Worm (Caenorhabditis elegans) whole organism, late embryonic: ENCODE data around the gene nspg-10.

Source experiments
- K09A11.1 ChIP-seq: sonication (generic microtip); optimal IDR thresholded peaks from 2 replicates; lab custom pipeline; 2017; ENCODE audit warnings: antibody characterized with exemption, mild to moderate bottlenecking, missing genetic modification characterization, missing compliant biosample characterization; ENCODE audit not compliant: insufficient read depth
- ceh-18 ChIP-seq: sonication (generic microtip); optimal IDR thresholded peaks from 2 replicates; lab custom pipeline; 2016; ENCODE audit warnings: missing genetic modification characterization, missing compliant biosample characterization
- ceh-48 ChIP-seq: sonication (generic microtip); optimal IDR thresholded peaks from 2 replicates; lab custom pipeline; 2016; ENCODE audit warnings: missing genetic modification characterization, inconsistent platforms, missing compliant biosample characterization
- hlh-30 ChIP-seq: sonication (generic microtip); optimal IDR thresholded peaks from 2 replicates; lab custom pipeline; 2017; ENCODE audit warnings: antibody characterized with exemption, missing genetic modification characterization, missing compliant biosample characterization; ENCODE audit not compliant: insufficient read depth
- lin-11 ChIP-seq: fragments of 200-800 bp; sonication (Bioruptor generic); optimal IDR thresholded peaks from 2 replicates; lab custom pipeline; 2018; ENCODE audit warnings: mild to moderate bottlenecking, missing genetic modification characterization, missing compliant biosample characterization
- madf-2 ChIP-seq: sonication (generic microtip); optimal IDR thresholded peaks from 2 replicates; lab custom pipeline; 2017; ENCODE audit warnings: missing genetic modification characterization, missing compliant biosample characterization
- nfya-1 ChIP-seq: sonication (generic microtip); optimal IDR thresholded peaks from 2 replicates; lab custom pipeline; 2017; ENCODE audit warnings: missing genetic modification characterization, mild to moderate bottlenecking, missing compliant biosample characterization, antibody characterized with exemption, moderate library complexity
- pros-1 ChIP-seq: fragments of 150-350 bp; optimal IDR thresholded peaks from 2 replicates; lab custom pipeline; 2014; ENCODE audit warnings: missing biosample characterization, missing genetic modification reagents, missing genetic modification characterization
- rnt-1 ChIP-seq: sonication (generic microtip); optimal IDR thresholded peaks from 2 replicates; lab custom pipeline; 2016; ENCODE audit warnings: missing genetic modification characterization, missing compliant biosample characterization
- sox-4 ChIP-seq: sonication (generic microtip); optimal IDR thresholded peaks from 2 replicates; lab custom pipeline; 2017; ENCODE audit warnings: mild to moderate bottlenecking, missing genetic modification characterization, inconsistent platforms, missing compliant biosample characterization
- tbx-2 ChIP-seq: sonication (generic microtip); optimal IDR thresholded peaks from 2 replicates; lab custom pipeline; 2016; ENCODE audit warnings: missing genetic modification characterization, missing compliant biosample characterization
- tbx-7 ChIP-seq: sonication (generic microtip); optimal IDR thresholded peaks from 2 replicates; lab custom pipeline; 2016; ENCODE audit warnings: missing genotype, missing genetic modification characterization, missing compliant biosample characterization
- unc-86 ChIP-seq: sonication (generic microtip); optimal IDR thresholded peaks from 2 replicates; lab custom pipeline; 2016; ENCODE audit warnings: missing genetic modification characterization, missing compliant biosample characterization

DNA sequence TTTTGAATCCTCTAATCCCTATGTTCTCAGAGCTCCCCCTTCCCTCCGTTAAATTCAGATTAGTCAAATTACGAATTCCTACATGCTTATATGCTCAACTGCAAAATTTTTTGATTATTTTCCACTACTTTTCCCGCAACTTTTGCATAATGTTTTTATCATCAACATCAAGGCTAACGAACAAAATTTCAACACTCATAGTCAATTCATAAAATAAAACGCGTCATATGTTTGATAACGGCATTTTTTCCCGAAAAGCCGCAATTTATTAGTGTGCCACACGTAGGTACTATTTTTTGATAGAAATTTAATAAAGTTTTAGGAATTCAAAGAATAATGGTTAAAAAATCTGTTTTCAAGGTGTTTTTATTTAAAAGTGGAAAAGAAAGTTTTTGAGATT is 46.4 kb upstream of the nspg-10 start:
- TF ChIP-seq nfya-1 (tag; lab: Kevin White, UChicago) (no peak), tbx-7 (tag; lab: Kevin White, UChicago) (no peak), ceh-48 (tag; lab: Kevin White, UChicago) (no peak), madf-2 (tag; lab: Kevin White, UChicago) (no peak), rnt-1 (tag; lab: Kevin White, UChicago) (no peak), lin-11 (no peak), pros-1 (no peak), tbx-2 (no peak), sox-4 (no peak), unc-86 (no peak), hlh-30 (tag; lab: Kevin White, UChicago) (no peak), K09A11.1 (no peak), ceh-18 (no peak)
